Worm (Caenorhabditis elegans): ENCODE data around the gene fubl-1.

Gene fubl-1

ce11 chrV:10204863-10205338 lies 33.8 kb downstream of the fubl-1 start, which contains the start of the genes ZK856.19 and ZK856.11 (continued):
- TF ChIP-seq him-1 (tag; optimal IDR thresholded peaks at IDR 0.05): no peak
- no peak for TF ChIP-seq fkh-3 (tag; optimal IDR thresholded peaks at IDR 0.05)
- no peak for TF ChIP-seq K12H6.12 (tag; optimal IDR thresholded peaks at IDR 0.05)
- TF ChIP-seq lsl-1 (GFP tag; optimal IDR thresholded peaks at IDR 0.05): peak; percentile 31
- TF ChIP-seq Y53G8AR.9 (GFP tag; conservative IDR thresholded peaks at IDR 0.05): 0 out of 2 replicates have a peak, but pooled peaks have one; percentile 65
- no peak for TF ChIP-seq ceh-58 (GFP tag; IDR thresholded peaks at IDR 0.05)
- no peak for TF ChIP-seq ceh-91 (GFP tag; IDR thresholded peaks at IDR 0.05)
- TF ChIP-seq chd-7 (tag; optimal IDR thresholded peaks at IDR 0.05): no peak
- no peak for TF ChIP-seq atf-7 (tag; optimal IDR thresholded peaks at IDR 0.05)
- TF ChIP-seq mes-4 (tag; optimal IDR thresholded peaks at IDR 0.05): no peak
- TF ChIP-seq hrde-1 (tag; optimal IDR thresholded peaks at IDR 0.05; ENCODE audit: borderline replicate concordance): peak; percentile 0
- TF ChIP-seq egl-44 (GFP tag; IDR thresholded peaks at IDR 0.05): no peak
- TF ChIP-seq ceh-100 (GFP tag; IDR thresholded peaks at IDR 0.05): no peak
- no peak for TF ChIP-seq T26A5.8 (tag; optimal IDR thresholded peaks at IDR 0.05)
- TF ChIP-seq ceh-40 (GFP tag; IDR thresholded peaks at IDR 0.05): no peak
- no peak for TF ChIP-seq sea-2 (GFP tag; IDR thresholded peaks at IDR 0.05)

ce11 chrV:10203435-10204009 lies 35.1 kb downstream of the fubl-1 start, which contains the start of gene chpf-1:
Gene chpf-1 (minus strand): TSS chrV:10203485.
- TF ChIP-seq chd-7 (tag; optimal IDR thresholded peaks at IDR 0.05) (no peak), lag-1 (GFP tag; IDR thresholded peaks at IDR 0.05) (no peak), ceh-58 (GFP tag; IDR thresholded peaks at IDR 0.05) (no peak), cebp-1 (GFP tag; IDR thresholded peaks at IDR 0.05) (no peak), cebp-1 (tag; optimal IDR thresholded peaks at IDR 0.05) (peak; percentile 2), snpc-4 (GFP tag; optimal IDR thresholded peaks at IDR 0.05) (no peak), snpc-4 (tag; optimal IDR thresholded peaks at IDR 0.05) (peak in 2 of 4 experiments; percentile 33 to 36), aptf-3 (GFP tag; IDR thresholded peaks at IDR 0.05) (no peak), bed-2 (GFP tag; IDR thresholded peaks at IDR 0.05) (no peak), madf-6 (GFP tag; IDR thresholded peaks at IDR 0.05) (0 out of 2 replicates have a peak, but pooled peaks have one; percentile 17), D2030.7 (GFP tag; IDR thresholded peaks at IDR 0.05) (no peak), ztf-18 (tag; optimal IDR thresholded peaks at IDR 0.05) (peak; percentile 56), somi-1 (GFP tag; optimal IDR thresholded peaks at IDR 0.05) (no peak), sea-2 (GFP tag; IDR thresholded peaks at IDR 0.05) (no peak), mcd-1 (GFP tag; IDR thresholded peaks at IDR 0.05) (no peak), nhr-80 (tag; optimal IDR thresholded peaks at IDR 0.05) (peak; percentile 65), dpl-1 (GFP tag; optimal IDR thresholded peaks at IDR 0.05) (no peak)

- TF ChIP-seq chd-7 (tag; optimal IDR thresholded peaks at IDR 0.05) (no peak), T07F8.4 (tag; optimal IDR thresholded peaks at IDR 0.05) (no peak), zfh-2 (GFP tag; conservative IDR thresholded peaks at IDR 0.05) (no peak), ceh-27 (GFP tag; optimal IDR thresholded peaks at IDR 0.05) (no peak), lin-54 (GFP tag; optimal IDR thresholded peaks at IDR 0.05) (no peak), dox-1 (GFP tag; IDR thresholded peaks at IDR 0.05) (no peak), Y67H2A.10 (GFP tag; conservative IDR thresholded peaks at IDR 0.05) (no peak), sdz-38 (tag; optimal IDR thresholded peaks at IDR 0.05) (no peak), Y95B8A.8 (GFP tag; IDR thresholded peaks at IDR 0.05) (no peak), snpc-1.3 (tag; optimal IDR thresholded peaks at IDR 0.05; ENCODE audit: insufficient read depth) (no peak), let-526 (GFP tag; IDR thresholded peaks at IDR 0.05) (no peak), Y53F4B.3 (GFP tag; IDR thresholded peaks at IDR 0.05) (no peak), nhr-80 (tag; optimal IDR thresholded peaks at IDR 0.05) (no peak), dpl-1 (GFP tag; optimal IDR thresholded peaks at IDR 0.05) (no peak), efl-1 (GFP tag; optimal IDR thresholded peaks at IDR 0.05) (no peak), pbrm-1 (GFP tag; IDR thresholded peaks at IDR 0.05) (no peak)
Observed at ce11 chrV:10202340-10202739, 36.3 kb downstream of the fubl-1 start.
